Fruit fly (Drosophila melanogaster) whole organism: ENCODE data around the gene Wsck.

ENCODE experiments used
- CG8478 ChIP-seq: fragments of >200 bp; optimal IDR thresholded peaks from 2 replicates; lab custom pipeline; 2018; ENCODE audit warnings: inconsistent platforms
- pan ChIP-seq: fragments of >200 bp; optimal IDR thresholded peaks from 2 replicates; lab custom pipeline; 2017
- usp ChIP-seq: fragments of >200 bp; optimal IDR thresholded peaks from 2 replicates; lab custom pipeline; 2017; ENCODE audit warnings: missing biosample characterization, missing genetic modification characterization, mixed read lengths

DNA sequence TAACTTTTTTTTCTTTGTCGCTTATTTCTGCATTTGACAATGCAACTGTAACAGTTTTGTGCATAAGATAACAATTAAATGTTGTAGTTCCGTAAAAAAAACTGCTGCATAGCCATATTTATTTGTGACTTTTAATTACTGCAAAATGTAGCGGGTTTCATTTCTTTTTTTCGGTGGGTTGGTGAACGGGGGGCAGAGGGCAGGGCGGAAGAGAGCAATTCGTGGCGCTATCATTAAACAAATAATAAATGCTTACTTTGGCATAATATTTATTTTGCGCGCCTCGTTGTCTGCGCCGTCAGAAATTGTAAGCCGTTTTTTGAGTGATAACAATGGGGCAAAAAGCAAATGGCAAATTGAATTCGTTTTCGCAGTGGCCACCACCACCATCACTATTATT lies 28.8 kb downstream of the Wsck start:
- TF ChIP-seq usp (GFP tag; lab: Kevin White, UChicago) (no peak), pan (lab: Kevin White, UChicago) (no peak), CG8478 (no peak)
